Worm (Caenorhabditis elegans): ENCODE data around the gene fbxa-90.

fbxa-90 gene

DNA sequence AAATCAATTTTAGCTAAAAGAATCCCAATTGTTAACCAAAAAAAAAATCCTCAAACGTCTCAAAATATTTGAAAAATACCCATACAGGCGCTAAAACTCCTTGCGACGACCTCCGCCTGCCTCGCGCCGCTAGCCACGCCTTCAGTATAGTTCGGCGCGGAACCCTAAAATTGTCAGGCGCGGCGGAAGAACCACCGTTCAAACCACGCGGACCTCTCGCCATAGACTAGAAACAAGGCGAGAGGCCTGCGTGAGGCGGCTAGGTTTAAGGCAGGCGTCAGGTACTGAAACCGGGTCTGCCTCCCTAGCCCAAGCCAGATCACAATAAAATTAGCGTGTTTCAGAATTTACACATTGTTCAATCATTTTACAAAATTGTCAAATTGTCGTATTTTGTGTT, 25.8 kb downstream of the fbxa-90 start:
- TF ChIP-seq jun-1 (tag; optimal IDR thresholded peaks at IDR 0.05) (no peak), dve-1 (tag; optimal IDR thresholded peaks at IDR 0.05; ENCODE audit: insufficient read depth) (no peak), set-16 (GFP tag; IDR thresholded peaks at IDR 0.05) (peak; percentile 64)

- TF ChIP-seq hmg-1.1 (GFP tag; IDR thresholded peaks at IDR 0.05) (no peak), daf-8 (GFP tag; IDR thresholded peaks at IDR 0.05) (no peak), spr-1 (tag; optimal IDR thresholded peaks at IDR 0.05) (no peak), hlh-11 (tag; optimal IDR thresholded peaks at IDR 0.05) (no peak), lir-3 (tag; optimal IDR thresholded peaks at IDR 0.05) (no peak), zag-1 (tag; optimal IDR thresholded peaks at IDR 0.05) (no peak), nhr-6 (tag; optimal IDR thresholded peaks at IDR 0.05) (no peak), F44E2.7 (GFP tag; IDR thresholded peaks at IDR 0.05) (no peak), ceh-20 (GFP tag; IDR thresholded peaks at IDR 0.05) (no peak), ctbp-1 (GFP tag; IDR thresholded peaks at IDR 0.05) (no peak)
Measured at ce11 chrV:17000204-17000603, 33.6 kb downstream of the fbxa-90 start, which contains the start of gene str-217. str-217 (minus strand) TSS chrV:17000304.

DNA sequence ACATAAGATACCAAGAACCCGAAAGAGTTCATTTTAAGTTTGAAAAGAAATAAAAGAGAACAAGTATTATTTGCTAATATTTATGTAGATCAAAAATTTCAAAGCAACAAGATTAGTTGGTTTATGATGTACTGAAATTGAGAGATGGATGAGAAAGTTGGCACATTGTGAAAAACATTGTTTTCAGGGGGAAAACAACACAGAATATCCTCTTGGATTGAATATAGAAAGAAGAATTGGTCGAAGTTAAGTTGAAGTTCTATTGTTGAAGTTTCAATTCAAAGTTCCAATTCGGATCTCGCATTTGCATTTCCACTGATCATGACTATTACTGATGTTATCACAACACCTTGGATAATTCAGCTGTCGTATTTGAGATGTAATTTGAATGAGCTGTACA, 34.0 kb downstream of the fbxa-90 start:
- TF ChIP-seq nhr-77 (tag; optimal IDR thresholded peaks at IDR 0.05): no peak
- TF ChIP-seq unc-62 (GFP tag; optimal IDR thresholded peaks at IDR 0.05 in 1 of 2): peak in 1 of 2 experiments; percentile 92
- no peak for TF ChIP-seq unc-62 (tag; optimal IDR thresholded peaks at IDR 0.05)
- TF ChIP-seq zip-11 (GFP tag; IDR thresholded peaks at IDR 0.05): no peak
- TF ChIP-seq nhr-102 (tag; optimal IDR thresholded peaks at IDR 0.05): no peak
- no peak for TF ChIP-seq nhr-10 (tag; optimal IDR thresholded peaks at IDR 0.05)
- TF ChIP-seq php-3 (GFP tag; IDR thresholded peaks at IDR 0.05): no peak
- TF ChIP-seq Y5F2A.4 (GFP tag; optimal IDR thresholded peaks at IDR 0.05): no peak

DNA sequence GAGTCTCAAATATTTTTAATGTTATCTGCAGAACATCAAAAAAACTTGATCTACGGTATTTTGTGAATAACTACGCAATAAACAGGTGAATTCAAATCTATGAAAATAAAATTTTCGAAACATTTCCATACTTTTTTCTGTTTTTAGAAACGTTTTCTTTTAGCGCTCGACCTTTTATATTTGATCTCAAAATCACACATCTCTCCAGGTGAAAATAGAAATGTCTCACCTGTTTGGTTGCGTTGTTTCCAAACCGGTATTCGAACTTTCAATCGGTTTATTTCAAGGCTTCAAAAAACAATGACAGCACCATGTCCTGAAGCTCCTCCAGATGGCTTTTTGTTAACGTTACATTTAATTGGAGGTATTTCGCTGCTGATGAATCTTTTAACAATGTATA, 34.6 kb downstream of the fbxa-90 start, which contains the start of gene sri-9:
TSS of gene sri-9 (plus strand) at position 301 of the 400 bp plus-strand sequence.
- no peak for TF ChIP-seq dpl-1 (GFP tag; optimal IDR thresholded peaks at IDR 0.05)
- no peak for TF ChIP-seq unc-62 (GFP tag; optimal IDR thresholded peaks at IDR 0.05 in 1 of 2)
- TF ChIP-seq unc-62 (tag; optimal IDR thresholded peaks at IDR 0.05): no peak
- no peak for TF ChIP-seq mdt-29 (GFP tag; IDR thresholded peaks at IDR 0.05)
- TF ChIP-seq dmd-8 (GFP tag; IDR thresholded peaks at IDR 0.05): no peak
- TF ChIP-seq lin-15B (tag; optimal IDR thresholded peaks at IDR 0.05): no peak
- TF ChIP-seq nhr-10 (tag; optimal IDR thresholded peaks at IDR 0.05): no peak
- no peak for TF ChIP-seq Y75B8A.6 (GFP tag; IDR thresholded peaks at IDR 0.05)

- TF ChIP-seq ZK546.5 (tag; optimal IDR thresholded peaks at IDR 0.05) (no peak), dpl-1 (GFP tag; optimal IDR thresholded peaks at IDR 0.05) (no peak), ztf-11 (tag; optimal IDR thresholded peaks at IDR 0.05) (no peak), attf-4 (tag; optimal IDR thresholded peaks at IDR 0.05) (no peak), ces-1 (GFP tag; optimal IDR thresholded peaks at IDR 0.05) (no peak), cey-2 (tag; optimal IDR thresholded peaks at IDR 0.05; ENCODE audit: borderline replicate concordance, insufficient read depth) (no peak), fkh-10 (GFP tag; optimal IDR thresholded peaks at IDR 0.05) (no peak)
Measured at ce11 chrV:17005189-17005588, 38.6 kb downstream of the fbxa-90 start, which contains the start of gene srh-131. srh-131 (plus strand) TSS chrV:17005489.

DNA sequence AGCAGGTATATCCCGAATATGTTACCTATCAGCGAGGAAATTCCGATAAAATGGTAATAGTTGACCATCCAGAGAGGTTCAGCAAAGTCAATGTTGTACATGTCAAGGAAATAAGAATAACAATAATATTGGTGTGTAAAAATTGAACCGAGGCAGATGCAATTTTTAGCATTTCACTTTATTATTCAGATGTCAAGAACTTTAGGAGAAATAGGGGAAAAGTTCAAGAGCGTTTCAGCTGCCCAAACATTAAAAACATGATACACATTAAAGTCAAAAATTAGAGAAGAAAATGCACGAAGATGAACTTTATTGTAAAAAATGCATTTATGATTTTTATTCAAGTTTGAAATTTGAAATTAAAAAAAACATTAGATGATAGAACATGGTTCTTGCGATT, 41.7 kb downstream of the fbxa-90 start, which contains the start of gene sri-69:
TSS of gene sri-69 (minus strand) at position 101 of the 400 bp plus-strand sequence.
- peak in 1 of 2 experiments; percentile 21 for TF ChIP-seq unc-62 (GFP tag; optimal IDR thresholded peaks at IDR 0.05 in 1 of 2)
- no peak for TF ChIP-seq unc-62 (tag; optimal IDR thresholded peaks at IDR 0.05)
- TF ChIP-seq ztf-11 (tag; optimal IDR thresholded peaks at IDR 0.05): no peak
